Fruit fly (Drosophila melanogaster): ENCODE data around the gene pcm.

The pcm gene

dm6 chrX:19495611-19496583, 4.1 kb upstream of the pcm start (continued):
- TF ChIP-seq eg (GFP tag; IDR thresholded peaks at IDR 0.05) (peak; percentile 84), cyc (GFP tag; optimal IDR thresholded peaks at IDR 0.05) (peak; percentile 63), CG8119 (GFP tag; IDR thresholded peaks at IDR 0.05) (peak; percentile 77), Eip75B (GFP tag; optimal IDR thresholded peaks at IDR 0.05) (peak; percentile 62), ss (GFP tag; optimal IDR thresholded peaks at IDR 0.05) (peak; percentile 9 to 48), OdsH (GFP tag; optimal IDR thresholded peaks at IDR 0.05) (peak; percentile 63), fd85E (GFP tag; optimal IDR thresholded peaks at IDR 0.05) (peak; percentile 19), CG3032 (tag; optimal IDR thresholded peaks at IDR 0.05) (peak; percentile 57), Blimp-1 (GFP tag; optimal IDR thresholded peaks at IDR 0.05) (no peak), Smox (GFP tag; optimal IDR thresholded peaks at IDR 0.05) (peak; percentile 60), CG6163 (GFP tag; IDR thresholded peaks at IDR 0.05) (peak; percentile 61), CG6808 (GFP tag; optimal IDR thresholded peaks at IDR 0.05) (peak; percentile 57), Ets96B (tag; optimal IDR thresholded peaks at IDR 0.05) (peak; percentile 56), Sox15 (GFP tag; optimal IDR thresholded peaks at IDR 0.05) (peak; percentile 50), Sox102F (GFP tag; optimal IDR thresholded peaks at IDR 0.05) (peak; percentile 64), spab (GFP tag; optimal IDR thresholded peaks at IDR 0.05) (no peak), CG16779 (tag; optimal IDR thresholded peaks at IDR 0.05) (peak; percentile 12), Met (GFP tag; optimal IDR thresholded peaks at IDR 0.05) (peak; percentile 73), CG8319 (GFP tag; optimal IDR thresholded peaks at IDR 0.05) (peak; percentile 35), dsx (GFP tag; optimal IDR thresholded peaks at IDR 0.05; ENCODE audit: poor library complexity, severe bottlenecking) (no peak), CG11762 (GFP tag; optimal IDR thresholded peaks at IDR 0.05; ENCODE audit: insufficient read depth) (peak; percentile 38), CG1621 (tag; optimal IDR thresholded peaks at IDR 0.05) (peak; percentile 64), dac (GFP tag; optimal IDR thresholded peaks at IDR 0.05) (peak; percentile 66), CG6792 (GFP tag; optimal IDR thresholded peaks at IDR 0.05) (peak; percentile 62), Hr38 (GFP tag; optimal IDR thresholded peaks at IDR 0.05) (no peak), CG34406 (GFP tag; optimal IDR thresholded peaks at IDR 0.05) (peak; percentile 26), CG15336 (GFP tag; IDR thresholded peaks at IDR 0.05) (peak; percentile 72), vri (GFP tag; optimal IDR thresholded peaks at IDR 0.05) (no peak), CG9139 (GFP tag; optimal IDR thresholded peaks at IDR 0.05) (no peak), Hr4 (GFP tag; optimal IDR thresholded peaks at IDR 0.05) (peak; percentile 74), CG4318 (GFP tag; optimal IDR thresholded peaks at IDR 0.05) (no peak)

dm6 chrX:19494830-19495610, 3.2 kb upstream of the pcm start, which contains the start of the genes ksh, CG14200 and Pfrx:
TSS of gene ksh (minus strand) at chrX:19494992.
TSS of gene CG14200 (plus strand) at chrX:19495505.
TSS of gene Pfrx (plus strand) at chrX:19495505.
- TF ChIP-seq Eip78C (GFP tag) (peak; percentile 49), topi (GFP tag; optimal IDR thresholded peaks at IDR 0.05) (peak; percentile 5), cyc (GFP tag; optimal IDR thresholded peaks at IDR 0.05) (peak; percentile 12), eg (GFP tag; IDR thresholded peaks at IDR 0.05) (0 out of 3 replicates have a peak, but pooled peaks have one; percentile 24), CG31627 (GFP tag; optimal IDR thresholded peaks at IDR 0.05) (peak; percentile 24), lz (GFP tag; optimal IDR thresholded peaks at IDR 0.05) (peak; percentile 5), Hr39 (GFP tag; optimal IDR thresholded peaks at IDR 0.05) (peak; percentile 34), dsx (GFP tag; optimal IDR thresholded peaks at IDR 0.05; ENCODE audit: poor library complexity, severe bottlenecking) (peak; percentile 67), CG6792 (GFP tag; optimal IDR thresholded peaks at IDR 0.05) (no peak), CG8319 (GFP tag; optimal IDR thresholded peaks at IDR 0.05) (no peak)

Data from whole organism, prepupa.